Fruit fly (Drosophila melanogaster) whole organism, prepupa: ENCODE measurements around the gene CG32037.

Experiments used
- CG10631 ChIP-seq: fragments of 200-800 bp; sonication (Bioruptor generic); optimal IDR thresholded peaks from 2 replicates; lab custom pipeline; 2016; ENCODE audit warnings: missing biosample characterization, missing genetic modification characterization
- CG16779 ChIP-seq: fragments of 200-800 bp; sonication (Bioruptor generic); optimal IDR thresholded peaks from 3 replicates; lab custom pipeline; 2017; ENCODE audit warnings: missing biosample characterization, mild to moderate bottlenecking, missing genetic modification characterization
- CG6808 ChIP-seq: fragments of 200-800 bp; sonication (Bioruptor generic); optimal IDR thresholded peaks from 3 replicates; lab custom pipeline; 2017; ENCODE audit warnings: missing biosample characterization, missing genetic modification characterization, mild to moderate bottlenecking, moderate library complexity, missing genetic modification reagents
- CG6854 ChIP-seq: fragments of 200-800 bp; sonication (Bioruptor generic); optimal IDR thresholded peaks from 2 replicates; lab custom pipeline; 2017; ENCODE audit warnings: missing biosample characterization, mild to moderate bottlenecking, missing genetic modification characterization
- Eip75B ChIP-seq: fragments of 200-800 bp; sonication (Bioruptor generic); optimal IDR thresholded peaks from 3 replicates; lab custom pipeline; 2016; ENCODE audit warnings: missing biosample characterization, missing genetic modification characterization
- Gug ChIP-seq: fragments of 200-800 bp; sonication (Bioruptor generic); IDR thresholded peaks from 2 replicates; pipeline ENCODE4 v1.3.6; 2022; ENCODE audit warnings: missing biosample characterization, missing genetic modification characterization
- OdsH ChIP-seq: fragments of 200-800 bp; sonication (Bioruptor generic); optimal IDR thresholded peaks from 3 replicates; lab custom pipeline; 2016; ENCODE audit warnings: missing biosample characterization, missing genetic modification characterization
- Sox102F ChIP-seq: fragments of 200-800 bp; sonication (Bioruptor generic); optimal IDR thresholded peaks from 2 replicates; lab custom pipeline; 2016; ENCODE audit warnings: missing biosample characterization, mild to moderate bottlenecking, missing genetic modification characterization
- achi ChIP-seq: fragments of 200-800 bp; sonication (Bioruptor generic); optimal IDR thresholded peaks from 3 replicates; lab custom pipeline; 2016; ENCODE audit warnings: missing biosample characterization, missing genetic modification characterization
- net ChIP-seq: fragments of 200-800 bp; sonication (Bioruptor generic); optimal IDR thresholded peaks from 3 replicates; lab custom pipeline; 2016; ENCODE audit warnings: missing biosample characterization, missing genetic modification characterization
- salr ChIP-seq, 2 experiments: fragments of 200-800 bp; sonication (Bioruptor generic); optimal IDR thresholded peaks; 3 replicates each; lab custom pipeline; 2016 to 2018; ENCODE audit warnings: missing biosample characterization in 2 of 2, missing genetic modification characterization in 2 of 2, mild to moderate bottlenecking in 1 of 2
- spab ChIP-seq: fragments of 200-800 bp; sonication (Bioruptor generic); optimal IDR thresholded peaks from 2 replicates; lab custom pipeline; 2017; ENCODE audit warnings: missing biosample characterization, mild to moderate bottlenecking, missing genetic modification characterization, missing genetic modification reagents
- ss ChIP-seq, 2 experiments: fragments of 200-800 bp; sonication (Bioruptor generic); optimal IDR thresholded peaks; 2 replicates in 1 of 2; 3 replicates in 1 of 2; lab custom pipeline; 2017 to 2018; ENCODE audit warnings: mild to moderate bottlenecking in 2 of 2, missing biosample characterization in 2 of 2, missing genetic modification characterization in 2 of 2, moderate library complexity in 1 of 2

dm6 chr3L:9492115-9492514 lies at the start of gene CG32037:
- TF ChIP-seq CG16779 (tag; lab: Kevin White, UChicago) (no peak), Sox102F (GFP tag; lab: Kevin White, UChicago) (no peak), CG10631 (GFP tag; lab: Kevin White, UChicago) (no peak), Gug (GFP tag; lab: Robert Waterston, UW) (no peak), net (GFP tag; lab: Kevin White, UChicago) (no peak), OdsH (GFP tag; lab: Kevin White, UChicago) (no peak), salr (GFP tag; optimal IDR thresholded peaks at IDR 0.05; lab: Kevin White, UChicago) (no peak), Eip75B (GFP tag; lab: Kevin White, UChicago) (no peak), CG6854 (no peak), CG6808 (no peak), spab (no peak), achi (GFP tag; lab: Kevin White, UChicago) (no peak), ss (GFP tag; optimal IDR thresholded peaks at IDR 0.05; lab: Kevin White, UChicago) (no peak)
